Worm (Caenorhabditis elegans) whole organism, young adult: ENCODE data around the gene K08F8.15.
A peak's percentile ranks its signal among the peaks of the same experiment; 100 is the strongest.

Experiments
- B0261.1 ChIP-seq: sonication (generic microtip); optimal IDR thresholded peaks from 2 replicates; lab custom pipeline; 2016; ENCODE audit warnings: mild to moderate bottlenecking, missing genetic modification characterization, moderate library complexity, missing compliant biosample characterization
- B0336.3 ChIP-seq: fragments of 200-800 bp; sonication (Bioruptor generic); IDR thresholded peaks from 2 replicates; pipeline ENCODE4 v1.3.6; 2022; ENCODE audit warnings: missing genetic modification characterization, missing compliant biosample characterization
- C06A6.2 ChIP-seq: fragments of 200-800 bp; sonication (Bioruptor generic); conservative IDR thresholded peaks from 2 replicates; pipeline ENCODE4 v1.3.6; 2022; ENCODE audit warnings: missing genetic modification characterization, missing compliant biosample characterization
- D2030.7 ChIP-seq: fragments of 200-800 bp; sonication (Bioruptor generic); IDR thresholded peaks from 2 replicates; pipeline ENCODE4 v1.3.6; 2022; ENCODE audit warnings: missing genetic modification reagents, missing genetic modification characterization, missing compliant biosample characterization
- F39B2.1 ChIP-seq: fragments of 200-800 bp; sonication (Bioruptor generic); IDR thresholded peaks from 2 replicates; pipeline ENCODE4 v1.3.6; 2022; ENCODE audit warnings: missing genetic modification reagents, missing genetic modification characterization, missing compliant biosample characterization
- F55B11.4 ChIP-seq: sonication (generic microtip); optimal IDR thresholded peaks from 2 replicates; lab custom pipeline; 2016; ENCODE audit warnings: missing compliant biosample characterization, missing genetic modification characterization, borderline replicate concordance; ENCODE audit not compliant: insufficient read depth
- K11D2.4 ChIP-seq: fragments of 200-800 bp; sonication (Bioruptor generic); IDR thresholded peaks from 2 replicates; pipeline ENCODE4 v1.3.6; 2022; ENCODE audit warnings: missing genetic modification reagents, missing genetic modification characterization, missing compliant biosample characterization
- T26A5.8 ChIP-seq: sonication (generic microtip); optimal IDR thresholded peaks from 2 replicates; lab custom pipeline; 2016; ENCODE audit warnings: missing genetic modification characterization, missing compliant biosample characterization
- Y53F4B.3 ChIP-seq: fragments of 200-800 bp; sonication (Bioruptor generic); IDR thresholded peaks from 2 replicates; pipeline ENCODE4 v1.3.6; 2022; ENCODE audit warnings: missing genetic modification reagents, missing genetic modification characterization, missing compliant biosample characterization
- Y56A3A.18 ChIP-seq: fragments of 200-800 bp; sonication (Bioruptor generic); IDR thresholded peaks from 2 replicates; pipeline ENCODE4 v1.3.6; 2022; ENCODE audit warnings: missing genetic modification reagents, missing genetic modification characterization, missing compliant biosample characterization
- aptf-2 ChIP-seq: fragments of 200-800 bp; sonication (Bioruptor generic); conservative IDR thresholded peaks from 2 replicates; pipeline ENCODE4 v1.3.6; 2022; ENCODE audit warnings: missing genetic modification reagents, missing genetic modification characterization, missing compliant biosample characterization
- aptf-3 ChIP-seq: fragments of 200-800 bp; sonication (Bioruptor generic); IDR thresholded peaks from 2 replicates; pipeline ENCODE4 v1.3.6; 2022; ENCODE audit warnings: missing genetic modification characterization, missing compliant biosample characterization
- attf-3 ChIP-seq: fragments of 200-800 bp; sonication (Bioruptor generic); conservative IDR thresholded peaks from 2 replicates; pipeline ENCODE4 v1.3.6; 2022; ENCODE audit warnings: missing genetic modification reagents, missing genetic modification characterization, missing compliant biosample characterization
- ccch-3 ChIP-seq: fragments of 200-800 bp; sonication (Bioruptor generic); optimal IDR thresholded peaks from 2 replicates; lab custom pipeline; 2018; ENCODE audit warnings: mild to moderate bottlenecking, missing genetic modification characterization, missing compliant biosample characterization
- cebp-1 ChIP-seq, 2 experiments: fragments of 200-800 bp in 1 of 2; sonication (Bioruptor generic) in 1 of 2; sonication (generic microtip) in 1 of 2; IDR thresholded peaks in 1 of 2; optimal IDR thresholded peaks in 1 of 2; 2 replicates each; pipeline versions ENCODE4 v1.3.6 to Lab custom; 2017 to 2022; ENCODE audit warnings: missing compliant biosample characterization in 2 of 2, missing genetic modification characterization in 2 of 2, mild to moderate bottlenecking in 1 of 2, missing genetic modification reagents in 1 of 2, moderate library complexity in 1 of 2
- cebp-2 ChIP-seq: fragments of 200-800 bp; sonication (Bioruptor generic); IDR thresholded peaks from 2 replicates; pipeline ENCODE4 v1.3.6; 2022; ENCODE audit warnings: missing genetic modification characterization, missing compliant biosample characterization
- dox-1 ChIP-seq: fragments of 200-800 bp; sonication (Bioruptor generic); IDR thresholded peaks from 2 replicates; pipeline ENCODE4 v1.3.6; 2022; ENCODE audit warnings: missing genetic modification reagents, missing genetic modification characterization, missing compliant biosample characterization
- dpff-1 ChIP-seq: sonication (generic microtip); optimal IDR thresholded peaks from 2 replicates; lab custom pipeline; 2017; ENCODE audit warnings: mild to moderate bottlenecking, missing genetic modification characterization, missing compliant biosample characterization
- egrh-3 ChIP-seq: fragments of 200-800 bp; sonication (Bioruptor generic); IDR thresholded peaks from 2 replicates; pipeline ENCODE4 v1.3.6; 2022; ENCODE audit warnings: missing genetic modification reagents, missing genetic modification characterization, missing compliant biosample characterization
- hlh-12 ChIP-seq: sonication (generic microtip); optimal IDR thresholded peaks from 2 replicates; lab custom pipeline; 2016; ENCODE audit warnings: missing genetic modification characterization, missing compliant biosample characterization
- let-607 ChIP-seq, 2 experiments: fragments of 200-800 bp in 1 of 2; sonication (Bioruptor generic) in 1 of 2; sonication (generic microtip) in 1 of 2; optimal IDR thresholded peaks; 2 replicates each; lab custom pipeline; 2016 to 2018; ENCODE audit warnings: mild to moderate bottlenecking in 2 of 2, missing compliant biosample characterization in 2 of 2, missing genetic modification characterization in 2 of 2, moderate library complexity in 2 of 2, missing genotype in 1 of 2
- lin-26 ChIP-seq: fragments of 200-800 bp; sonication (Bioruptor generic); IDR thresholded peaks from 2 replicates; pipeline ENCODE4 v1.3.6; 2022; ENCODE audit warnings: missing genetic modification reagents, missing genetic modification characterization, missing compliant biosample characterization
- lin-40 ChIP-seq: sonication (generic microtip); optimal IDR thresholded peaks from 2 replicates; lab custom pipeline; 2016; ENCODE audit warnings: missing genetic modification characterization, mild to moderate bottlenecking, missing compliant biosample characterization, missing genotype, missing genetic modification reagents
- lir-1 ChIP-seq: fragments of 200-800 bp; sonication (Bioruptor generic); conservative IDR thresholded peaks from 2 replicates; pipeline ENCODE4 v1.3.6; 2022; ENCODE audit warnings: missing genetic modification reagents, missing genetic modification characterization, missing compliant biosample characterization
- lsl-1 ChIP-seq: fragments of 200-800 bp; sonication (Bioruptor generic); optimal IDR thresholded peaks from 2 replicates; lab custom pipeline; 2018; ENCODE audit warnings: mild to moderate bottlenecking, missing genetic modification characterization, moderate library complexity, missing compliant biosample characterization
- madf-10 ChIP-seq: sonication (generic microtip); optimal IDR thresholded peaks from 2 replicates; lab custom pipeline; 2016; ENCODE audit warnings: mild to moderate bottlenecking, missing genetic modification characterization, missing compliant biosample characterization
- mcd-1 ChIP-seq: fragments of 200-800 bp; sonication (Bioruptor generic); IDR thresholded peaks from 2 replicates; pipeline ENCODE4 v1.3.6; 2022; ENCODE audit warnings: missing genetic modification reagents, missing genetic modification characterization, missing compliant biosample characterization
- mel-28 ChIP-seq: sonication (generic microtip); optimal IDR thresholded peaks from 2 replicates; lab custom pipeline; 2016; ENCODE audit warnings: borderline replicate concordance, mild to moderate bottlenecking, missing genetic modification characterization, missing compliant biosample characterization
- mxl-1 ChIP-seq: sonication (generic microtip); optimal IDR thresholded peaks from 2 replicates; lab custom pipeline; 2016; ENCODE audit warnings: missing genetic modification characterization, missing compliant biosample characterization
- nfyb-1 ChIP-seq: fragments of 200-800 bp; sonication (Bioruptor generic); IDR thresholded peaks from 2 replicates; pipeline ENCODE4 v1.3.6; 2022; ENCODE audit warnings: missing genetic modification reagents, missing genetic modification characterization, missing compliant biosample characterization
- nhr-80 ChIP-seq: sonication (generic microtip); optimal IDR thresholded peaks from 2 replicates; lab custom pipeline; 2016; ENCODE audit warnings: missing genetic modification characterization, missing compliant biosample characterization
- pha-4 ChIP-seq: fragments of 150-350 bp; sonication (generic microtip); optimal IDR thresholded peaks from 2 replicates; lab custom pipeline; 2014; ENCODE audit warnings: missing biosample characterization, missing genetic modification reagents, missing genetic modification characterization
- rec-8 ChIP-seq, 2 experiments: sonication (generic microtip); optimal IDR thresholded peaks; 2 replicates each; lab custom pipeline; 2016; ENCODE audit warnings: mild to moderate bottlenecking in 2 of 2, missing genetic modification characterization in 2 of 2, missing genetic modification reagents in 2 of 2, missing genotype in 2 of 2, missing biosample characterization in 1 of 2, missing compliant biosample characterization in 1 of 2, moderate library complexity in 1 of 2
- repo-1 ChIP-seq: sonication (generic microtip); optimal IDR thresholded peaks from 2 replicates; lab custom pipeline; 2017; ENCODE audit warnings: mild to moderate bottlenecking, missing genetic modification characterization, missing compliant biosample characterization
- rpc-1 ChIP-seq, 2 experiments: fragments of 150-350 bp in 1 of 2; sonication (generic microtip) in 1 of 2; optimal IDR thresholded peaks; 2 replicates each; lab custom pipeline; 2014 to 2018; ENCODE audit warnings: missing biosample characterization in 1 of 2, missing genetic modification characterization in 1 of 2, missing genetic modification reagents in 1 of 2, missing genotype in 1 of 2
- sdz-38 ChIP-seq: sonication (generic microtip); optimal IDR thresholded peaks from 2 replicates; lab custom pipeline; 2016; ENCODE audit warnings: missing genotype, missing genetic modification characterization, missing compliant biosample characterization
- snpc-1.1 ChIP-seq: sonication (generic microtip); optimal IDR thresholded peaks from 2 replicates; lab custom pipeline; 2017; ENCODE audit warnings: missing genetic modification characterization, mild to moderate bottlenecking, missing compliant biosample characterization, antibody characterized with exemption, moderate library complexity, missing genotype, missing genetic modification reagents; ENCODE audit not compliant: insufficient read depth
- snpc-3.4 ChIP-seq: sonication (generic microtip); optimal IDR thresholded peaks from 2 replicates; lab custom pipeline; 2017; ENCODE audit warnings: missing genetic modification characterization, mild to moderate bottlenecking, missing compliant biosample characterization, antibody characterized with exemption, moderate library complexity, missing genotype, missing genetic modification reagents
- somi-1 ChIP-seq: fragments of 200-800 bp; sonication (Bioruptor generic); optimal IDR thresholded peaks from 2 replicates; lab custom pipeline; 2018; ENCODE audit warnings: mild to moderate bottlenecking, missing genetic modification characterization, missing compliant biosample characterization
- sptf-2 ChIP-seq: fragments of 200-800 bp; sonication (Bioruptor generic); optimal IDR thresholded peaks from 2 replicates; lab custom pipeline; 2018; ENCODE audit warnings: mild to moderate bottlenecking, missing genetic modification characterization, missing compliant biosample characterization
- tbp1 ChIP-seq: fragments of 200-800 bp; sonication (Bioruptor generic); optimal IDR thresholded peaks from 2 replicates; lab custom pipeline; 2018; ENCODE audit warnings: mild to moderate bottlenecking, missing genetic modification characterization, missing compliant biosample characterization
- unc-62 ChIP-seq: fragments of 150-350 bp; optimal IDR thresholded peaks from 2 replicates; lab custom pipeline; 2014; ENCODE audit warnings: missing biosample characterization, missing genetic modification reagents, missing genetic modification characterization
- ztf-18 ChIP-seq: sonication (generic microtip); optimal IDR thresholded peaks from 2 replicates; lab custom pipeline; 2016; ENCODE audit warnings: missing genotype, mild to moderate bottlenecking, missing genetic modification characterization, missing compliant biosample characterization
- ztf-25 ChIP-seq: fragments of 200-800 bp; sonication (Bioruptor generic); IDR thresholded peaks from 2 replicates; pipeline ENCODE4 v1.3.6; 2022; ENCODE audit warnings: missing genetic modification reagents, missing genetic modification characterization, missing compliant biosample characterization

Gene K08F8.15

DNA sequence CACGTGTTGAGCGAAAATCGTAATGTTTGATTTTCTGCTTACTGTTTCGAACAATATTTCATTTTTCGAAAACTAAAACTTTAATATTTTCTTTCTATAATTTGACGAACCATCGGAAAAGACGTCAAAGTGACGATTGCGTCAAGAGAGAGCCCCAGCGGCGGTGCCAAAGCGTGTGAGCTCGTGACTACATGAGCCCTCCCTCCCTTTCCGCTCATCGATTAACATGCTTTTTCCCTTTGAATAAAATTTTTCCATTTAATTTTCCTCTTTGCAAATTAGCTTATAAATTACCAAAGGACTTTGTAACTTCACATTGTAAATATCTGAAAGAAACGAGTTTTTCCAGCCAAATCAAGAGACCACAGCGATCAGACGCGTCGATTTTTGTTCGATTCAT is 23.6 kb upstream of the K08F8.15 start:
- no peak for TF ChIP-seq somi-1 (GFP tag; lab: Kevin White, UChicago)
- TF ChIP-seq dox-1 (GFP tag; lab: Robert Waterston, UW), result no peak
- TF ChIP-seq rpc-1 (optimal IDR thresholded peaks at IDR 0.05; lab: Kevin White, UChicago), result no peak
- no peak for TF ChIP-seq rpc-1 (tag; optimal IDR thresholded peaks at IDR 0.05; lab: Kevin White, UChicago)
- TF ChIP-seq ztf-18, result peak; percentile 41
- no peak for TF ChIP-seq mcd-1 (GFP tag; lab: Robert Waterston, UW)
- no peak for TF ChIP-seq B0261.1 (tag; lab: Kevin White, UChicago)
- peak; percentile 2 for TF ChIP-seq snpc-3.4 (tag; lab: Kevin White, UChicago)
- TF ChIP-seq repo-1 (tag; lab: Kevin White, UChicago), result no peak
- no peak for TF ChIP-seq F55B11.4 (tag; lab: Kevin White, UChicago)
- no peak for TF ChIP-seq lsl-1 (GFP tag; lab: Kevin White, UChicago)
- TF ChIP-seq F39B2.1 (GFP tag; lab: Robert Waterston, UW), result no peak
- no peak for TF ChIP-seq T26A5.8 (tag; lab: Kevin White, UChicago)
- no peak for TF ChIP-seq rec-8 (tag; optimal IDR thresholded peaks at IDR 0.05; lab: Kevin White, UChicago)
- TF ChIP-seq unc-62 (GFP tag; lab: Kevin White, UChicago), result no peak
- no peak for TF ChIP-seq aptf-2 (GFP tag; lab: Robert Waterston, UW)

DNA sequence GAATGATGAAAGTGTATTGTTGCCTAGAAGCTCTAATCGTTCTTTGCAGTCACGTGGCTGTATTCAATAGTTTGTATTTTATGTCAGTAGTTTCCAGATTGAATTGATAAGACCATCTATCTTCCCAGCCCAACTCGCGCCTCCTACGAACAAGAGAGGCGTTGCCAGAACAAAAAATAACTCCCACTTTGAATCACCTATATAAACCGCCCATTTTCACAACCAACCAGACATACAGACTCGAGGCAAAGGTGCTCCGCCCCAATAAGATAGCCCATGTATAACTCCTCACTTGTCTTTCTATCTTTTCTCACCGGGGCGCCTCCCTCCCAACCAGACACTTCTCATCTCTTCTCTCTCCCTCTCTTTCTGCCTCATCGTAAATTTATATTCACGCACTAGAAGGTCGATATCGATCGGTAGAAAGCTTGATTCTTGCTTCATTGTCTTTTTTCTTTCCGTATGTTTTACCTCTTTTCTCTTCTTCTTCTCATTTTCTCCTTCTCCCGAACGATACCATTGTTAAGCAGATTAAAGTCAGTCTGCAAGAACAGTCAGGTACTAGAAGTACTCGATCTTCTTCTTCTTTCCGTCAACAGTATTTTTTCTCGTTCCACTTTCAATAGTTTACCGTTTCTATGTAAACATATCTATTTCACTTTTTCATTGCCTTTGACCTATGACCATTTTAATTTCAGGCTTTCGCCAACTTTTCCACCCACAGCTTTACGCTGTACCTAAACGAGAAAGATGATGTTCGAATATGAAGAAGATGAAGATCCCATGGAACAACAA is 23.0 kb upstream of the K08F8.15 start, which contains the start of gene mak-1:
mak-1 (plus strand) TSS at position 693 of the 795 bp plus-strand sequence.
- TF ChIP-seq mel-28 (tag; lab: Kevin White, UChicago), result no peak
- TF ChIP-seq ccch-3, result no peak
- no peak for TF ChIP-seq Y53F4B.3 (GFP tag; lab: Robert Waterston, UW)
- TF ChIP-seq sptf-2 (GFP tag; lab: Kevin White, UChicago), result no peak
- TF ChIP-seq dpff-1 (tag; lab: Kevin White, UChicago), result no peak
- TF ChIP-seq aptf-3 (GFP tag; lab: Robert Waterston, UW), result no peak
- no peak for TF ChIP-seq snpc-1.1 (tag; lab: Kevin White, UChicago)
- peak; percentile 10 for TF ChIP-seq tbp1
- peak; percentile 32; the same call in 1 of the 2 replicates for TF ChIP-seq C06A6.2 (GFP tag; lab: Robert Waterston, UW)
- TF ChIP-seq cebp-1 (GFP tag; IDR thresholded peaks at IDR 0.05; lab: Robert Waterston, UW), result no peak
- peak; percentile 56 for TF ChIP-seq cebp-1 (tag; optimal IDR thresholded peaks at IDR 0.05; lab: Kevin White, UChicago)
- TF ChIP-seq attf-3 (GFP tag; lab: Robert Waterston, UW), result no peak
- no peak for TF ChIP-seq D2030.7 (GFP tag; lab: Robert Waterston, UW)
- TF ChIP-seq lin-40 (tag; lab: Kevin White, UChicago), result peak; percentile 65
- no peak for TF ChIP-seq mxl-1 (tag; lab: Kevin White, UChicago)
- TF ChIP-seq pha-4 (tag; lab: Kevin White, UChicago), result no peak
- TF ChIP-seq egrh-3 (GFP tag; lab: Robert Waterston, UW), result no peak
- TF ChIP-seq K11D2.4 (GFP tag; lab: Robert Waterston, UW), result no peak
- peak; percentile 31 for TF ChIP-seq nhr-80 (tag; lab: Kevin White, UChicago)
- no peak for TF ChIP-seq B0336.3 (GFP tag; lab: Robert Waterston, UW)
- no peak; the same call in 1 of the 2 replicates for TF ChIP-seq Y56A3A.18
- TF ChIP-seq madf-10, result no peak
- no peak for TF ChIP-seq rpc-1 (optimal IDR thresholded peaks at IDR 0.05; lab: Kevin White, UChicago)
- TF ChIP-seq rpc-1 (tag; optimal IDR thresholded peaks at IDR 0.05; lab: Kevin White, UChicago), result no peak
- no peak for TF ChIP-seq nfyb-1 (GFP tag; lab: Robert Waterston, UW)
- TF ChIP-seq let-607 (tag; optimal IDR thresholded peaks at IDR 0.05; lab: Kevin White, UChicago), result peak in 1 of 2 experiments; percentile 29
- TF ChIP-seq sdz-38 (tag; lab: Kevin White, UChicago), result no peak
- no peak for TF ChIP-seq lir-1
- no peak for TF ChIP-seq cebp-2
- no peak for TF ChIP-seq hlh-12 (tag; lab: Kevin White, UChicago)
- TF ChIP-seq lin-26 (GFP tag; lab: Robert Waterston, UW), result 0 out of 2 replicates have a peak, but pooled peaks have one; percentile 29
- no peak for TF ChIP-seq ztf-25
